Worm (Caenorhabditis elegans) whole organism, L1 larva: ENCODE results near the gene F27D9.2.

ENCODE experiments used
- C04F5.9 ChIP-seq: sonication (generic microtip); optimal IDR thresholded peaks from 2 replicates; lab custom pipeline; 2016; ENCODE audit warnings: missing genetic modification characterization, missing compliant biosample characterization
- blmp-1 ChIP-seq: fragments of 150-350 bp; optimal IDR thresholded peaks from 2 replicates; lab custom pipeline; 2014; ENCODE audit warnings: missing biosample characterization, missing genetic modification characterization
- ceh-8 ChIP-seq: fragments of 200-800 bp; sonication (Bioruptor generic); optimal IDR thresholded peaks from 2 replicates; lab custom pipeline; 2018; ENCODE audit warnings: mild to moderate bottlenecking, missing genetic modification characterization, moderate library complexity, missing compliant biosample characterization
- elt-2 ChIP-seq: sonication (generic microtip); optimal IDR thresholded peaks from 2 replicates; lab custom pipeline; 2016; ENCODE audit warnings: missing genetic modification characterization, mild to moderate bottlenecking, inconsistent platforms, missing compliant biosample characterization, missing genetic modification reagents
- nhr-11 ChIP-seq: fragments of 150-350 bp; optimal IDR thresholded peaks from 2 replicates; lab custom pipeline; 2014; ENCODE audit warnings: missing biosample characterization, missing genetic modification characterization
- nhr-19 ChIP-seq: fragments of 200-800 bp; sonication (Bioruptor generic); conservative IDR thresholded peaks from 2 replicates; pipeline ENCODE4 v1.3.6; 2022; ENCODE audit warnings: missing genetic modification characterization, missing compliant biosample characterization
- nhr-77 ChIP-seq: fragments of 150-350 bp; optimal IDR thresholded peaks from 2 replicates; lab custom pipeline; 2014; ENCODE audit warnings: missing biosample characterization, missing genetic modification characterization
- pag-3 ChIP-seq: sonication (generic microtip); optimal IDR thresholded peaks from 2 replicates; lab custom pipeline; 2017; ENCODE audit warnings: missing genetic modification characterization, mild to moderate bottlenecking, missing compliant biosample characterization, antibody characterized with exemption, borderline replicate concordance; ENCODE audit not compliant: insufficient read depth
- snpc-4 ChIP-seq: fragments of 150-350 bp; optimal IDR thresholded peaks from 2 replicates; lab custom pipeline; 2014; ENCODE audit warnings: missing biosample characterization, missing genetic modification characterization
- unc-130 ChIP-seq: fragments of 150-350 bp; optimal IDR thresholded peaks from 2 replicates; lab custom pipeline; 2017; ENCODE audit warnings: missing biosample characterization, missing genetic modification characterization, inconsistent platforms
- vab-15 ChIP-seq: sonication (generic microtip); optimal IDR thresholded peaks from 2 replicates; lab custom pipeline; 2017; ENCODE audit warnings: missing genotype, mild to moderate bottlenecking, missing genetic modification characterization, missing compliant biosample characterization
- ztf-11 ChIP-seq, 2 experiments: sonication (generic microtip); optimal IDR thresholded peaks; 2 replicates each; lab custom pipeline; 2016 to 2017; ENCODE audit warnings: missing genetic modification characterization in 2 of 2, missing biosample characterization in 1 of 2, missing compliant biosample characterization in 1 of 2
- ztf-4 ChIP-seq: fragments of 150-350 bp; optimal IDR thresholded peaks from 2 replicates; lab custom pipeline; 2014; ENCODE audit warnings: missing biosample characterization, missing genetic modification characterization

ce11 chrX:7664419-7664818 is 8.4 kb upstream of the F27D9.2 start:
- TF ChIP-seq nhr-11 (tag; lab: Kevin White, UChicago): no peak
- TF ChIP-seq C04F5.9: no peak
- TF ChIP-seq ztf-11 (tag; optimal IDR thresholded peaks at IDR 0.05; lab: Kevin White, UChicago): no peak
- TF ChIP-seq ztf-4: no peak
- TF ChIP-seq unc-130 (tag; lab: Kevin White, UChicago): no peak
- TF ChIP-seq blmp-1: peak; percentile 33
- TF ChIP-seq snpc-4 (tag; lab: Kevin White, UChicago): no peak
- no peak for TF ChIP-seq nhr-77 (tag; lab: Kevin White, UChicago)
- no peak for TF ChIP-seq elt-2 (tag; lab: Kevin White, UChicago)
- TF ChIP-seq ceh-8: no peak
- TF ChIP-seq nhr-19 (GFP tag; lab: Robert Waterston, UW): no peak
- no peak for TF ChIP-seq vab-15 (tag; lab: Kevin White, UChicago)
- no peak for TF ChIP-seq pag-3
